Fruit fly (Drosophila melanogaster) whole organism, embryonic: ENCODE results near the gene CG8891.

ENCODE experiments used
- CG10267 ChIP-seq: fragments of 200-800 bp; sonication (Bioruptor generic); optimal IDR thresholded peaks from 2 replicates; lab custom pipeline; 2018; ENCODE audit warnings: missing biosample characterization, mild to moderate bottlenecking, missing genetic modification characterization, moderate library complexity
- CG11085 ChIP-seq: fragments of 200-800 bp; sonication (Bioruptor generic); IDR thresholded peaks from 2 replicates; pipeline ENCODE4 v1.3.6; 2022; ENCODE audit warnings: missing biosample characterization, missing genetic modification characterization
- CG12104 ChIP-seq: fragments of 200-800 bp; sonication (Bioruptor generic); optimal IDR thresholded peaks from 3 replicates; lab custom pipeline; 2016; ENCODE audit warnings: missing biosample characterization, missing genetic modification characterization
- CG1233 ChIP-seq: fragments of 200-800 bp; sonication (Bioruptor generic); optimal IDR thresholded peaks from 4 replicates; lab custom pipeline; 2018; ENCODE audit warnings: missing biosample characterization, mild to moderate bottlenecking, missing genetic modification characterization
- CG12391 ChIP-seq: fragments of 200-800 bp; sonication (Bioruptor generic); optimal IDR thresholded peaks from 3 replicates; lab custom pipeline; 2018; ENCODE audit warnings: missing biosample characterization, mild to moderate bottlenecking, missing genetic modification characterization, moderate library complexity
- CG12769 ChIP-seq: fragments of 200-800 bp; sonication (Bioruptor generic); optimal IDR thresholded peaks from 2 replicates; lab custom pipeline; 2019; ENCODE audit warnings: missing biosample characterization, mild to moderate bottlenecking, missing genetic modification characterization, moderate library complexity
- CG13287 ChIP-seq: fragments of 200-800 bp; sonication (Bioruptor generic); IDR thresholded peaks from 2 replicates; pipeline ENCODE4 v1.3.6; 2022; ENCODE audit warnings: missing biosample characterization, missing genetic modification characterization; ENCODE audit not compliant: partially characterized antibody
- CG14441 ChIP-seq: fragments of 200-800 bp; sonication (Bioruptor generic); IDR thresholded peaks from 2 replicates; pipeline ENCODE4 v1.3.6; 2022; ENCODE audit warnings: missing biosample characterization, missing genetic modification characterization
- CG14860 ChIP-seq: fragments of 200-800 bp; sonication (Bioruptor generic); IDR thresholded peaks from 3 replicates; pipeline ENCODE4 v1.3.6; 2022; ENCODE audit warnings: missing biosample characterization, missing genetic modification characterization; ENCODE audit not compliant: partially characterized antibody
- CG15269 ChIP-seq: fragments of 200-800 bp; sonication (Bioruptor generic); optimal IDR thresholded peaks from 2 replicates; lab custom pipeline; 2018; ENCODE audit warnings: missing biosample characterization, mild to moderate bottlenecking, missing genetic modification characterization, moderate library complexity
- CG16779 ChIP-seq: fragments of 200-800 bp; sonication (Bioruptor generic); IDR thresholded peaks from 2 replicates; pipeline ENCODE4 v1.3.6; 2022; ENCODE audit warnings: missing biosample characterization, missing genetic modification characterization
- CG17359 ChIP-seq: fragments of 200-800 bp; sonication (Bioruptor generic); optimal IDR thresholded peaks from 3 replicates; lab custom pipeline; 2018; ENCODE audit warnings: missing biosample characterization, mild to moderate bottlenecking, missing genetic modification characterization, moderate library complexity
- CG2116 ChIP-seq: fragments of 200-800 bp; sonication (Bioruptor generic); optimal IDR thresholded peaks from 3 replicates; lab custom pipeline; 2018; ENCODE audit warnings: missing biosample characterization, mild to moderate bottlenecking, missing genetic modification characterization
- CG2202 ChIP-seq: fragments of 200-800 bp; sonication (Bioruptor generic); optimal IDR thresholded peaks from 2 replicates; lab custom pipeline; 2018; ENCODE audit warnings: missing biosample characterization, mild to moderate bottlenecking, missing genetic modification characterization
- CG2889 ChIP-seq: fragments of 200-800 bp; sonication (Bioruptor generic); IDR thresholded peaks from 3 replicates; pipeline ENCODE4 v1.3.6; 2022; ENCODE audit warnings: missing biosample characterization, missing genetic modification characterization
- CG30431 ChIP-seq: fragments of 200-800 bp; sonication (Bioruptor generic); optimal IDR thresholded peaks from 2 replicates; lab custom pipeline; 2017; ENCODE audit warnings: missing biosample characterization, missing genetic modification characterization
- CG34376 ChIP-seq: fragments of 200-800 bp; sonication (Bioruptor generic); optimal IDR thresholded peaks from 2 replicates; lab custom pipeline; 2018; ENCODE audit warnings: missing biosample characterization, mild to moderate bottlenecking, missing genetic modification characterization
- CG7839 ChIP-seq: fragments of 200-800 bp; sonication (Bioruptor generic); optimal IDR thresholded peaks from 3 replicates; lab custom pipeline; 2018; ENCODE audit warnings: missing biosample characterization, mild to moderate bottlenecking, missing genetic modification characterization, moderate library complexity
- CG8478 ChIP-seq: fragments of >200 bp; optimal IDR thresholded peaks from 2 replicates; lab custom pipeline; 2018
- CG8765 ChIP-seq: fragments of 200-800 bp; sonication (Bioruptor generic); IDR thresholded peaks from 2 replicates; pipeline ENCODE4 v1.3.6; 2022; ENCODE audit warnings: missing biosample characterization, missing genetic modification characterization
- CG9609 ChIP-seq: fragments of 200-800 bp; sonication (Bioruptor generic); optimal IDR thresholded peaks from 3 replicates; lab custom pipeline; 2016; ENCODE audit warnings: missing biosample characterization, missing genetic modification characterization
- CG9876 ChIP-seq: fragments of 200-800 bp; sonication (Bioruptor generic); optimal IDR thresholded peaks from 2 replicates; lab custom pipeline; 2016; ENCODE audit warnings: missing biosample characterization, missing genetic modification characterization
- Deaf1 ChIP-seq: fragments of 200-800 bp; optimal IDR thresholded peaks from 3 replicates; lab custom pipeline; 2019; ENCODE audit warnings: missing biosample characterization, mild to moderate bottlenecking, missing genetic modification characterization, moderate library complexity
- Lpt ChIP-seq: fragments of >200 bp; optimal IDR thresholded peaks from 2 replicates; lab custom pipeline; 2018; ENCODE audit warnings: missing biosample characterization, missing genetic modification characterization
- Meics ChIP-seq: fragments of 200-800 bp; sonication (Bioruptor generic); optimal IDR thresholded peaks from 2 replicates; lab custom pipeline; 2017; ENCODE audit warnings: missing biosample characterization, mild to moderate bottlenecking, missing genetic modification characterization
- Mrtf ChIP-seq: fragments of 200-800 bp; sonication (Bioruptor generic); IDR thresholded peaks from 3 replicates; pipeline ENCODE4 v1.3.6; 2022; ENCODE audit warnings: missing biosample characterization, missing genetic modification characterization
- Optix ChIP-seq: fragments of 200-800 bp; sonication (Bioruptor generic); IDR thresholded peaks from 3 replicates; pipeline ENCODE4 v1.3.6; 2022; ENCODE audit warnings: missing biosample characterization, missing genetic modification characterization
- Taf1 ChIP-seq: fragments of 200-800 bp; sonication (Bioruptor generic); IDR thresholded peaks from 2 replicates; pipeline ENCODE4 v1.3.6; 2022; ENCODE audit warnings: missing biosample characterization, missing genetic modification characterization
- Tbp ChIP-seq: fragments of >200 bp; optimal IDR thresholded peaks from 2 replicates; lab custom pipeline; 2018; ENCODE audit warnings: missing biosample characterization, missing genetic modification characterization
- Xrp1 ChIP-seq: fragments of 200-800 bp; sonication (Bioruptor generic); IDR thresholded peaks from 2 replicates; pipeline ENCODE4 v1.3.6; 2022; ENCODE audit warnings: missing biosample characterization, missing genetic modification characterization
- amos ChIP-seq: fragments of 200-800 bp; sonication (Bioruptor generic); IDR thresholded peaks from 2 replicates; pipeline ENCODE4 v1.3.6; 2022; ENCODE audit warnings: missing biosample characterization, missing genetic modification characterization; ENCODE audit not compliant: partially characterized antibody
- aop ChIP-seq: fragments of 200-800 bp; sonication (Bioruptor generic); IDR thresholded peaks from 2 replicates; pipeline ENCODE4 v1.3.6; 2022; ENCODE audit warnings: missing biosample characterization, missing genetic modification characterization
- ap ChIP-seq: fragments of 200-800 bp; sonication (Bioruptor generic); IDR thresholded peaks from 2 replicates; pipeline ENCODE4 v1.3.6; 2022; ENCODE audit warnings: missing biosample characterization, missing genetic modification characterization
- ci ChIP-seq: fragments of 200-800 bp; sonication (Bioruptor generic); IDR thresholded peaks from 3 replicates; pipeline ENCODE4 v1.3.6; 2022; ENCODE audit warnings: missing biosample characterization, missing genetic modification characterization
- dimm ChIP-seq: fragments of 200-800 bp; sonication (Bioruptor generic); IDR thresholded peaks from 2 replicates; pipeline ENCODE4 v1.3.6; 2022; ENCODE audit warnings: missing biosample characterization, missing genetic modification characterization
- dmrt11E ChIP-seq: fragments of 200-800 bp; sonication (Bioruptor generic); optimal IDR thresholded peaks from 3 replicates; lab custom pipeline; 2018; ENCODE audit warnings: missing biosample characterization, mild to moderate bottlenecking, missing genetic modification characterization, moderate library complexity
- dmrt99B ChIP-seq: fragments of 200-800 bp; sonication (Bioruptor generic); optimal IDR thresholded peaks from 2 replicates; lab custom pipeline; 2018; ENCODE audit warnings: missing biosample characterization, mild to moderate bottlenecking, missing genetic modification characterization, moderate library complexity
- fd64A ChIP-seq: fragments of 200-800 bp; sonication (Bioruptor generic); optimal IDR thresholded peaks from 3 replicates; lab custom pipeline; 2018; ENCODE audit warnings: missing biosample characterization, mild to moderate bottlenecking, missing genetic modification characterization
- ftz-f1 ChIP-seq: fragments of 200-800 bp; sonication (Bioruptor generic); optimal IDR thresholded peaks from 2 replicates; lab custom pipeline; 2016; ENCODE audit warnings: missing biosample characterization, missing genetic modification characterization
- gfzf ChIP-seq: fragments of 200-800 bp; sonication (Bioruptor generic); optimal IDR thresholded peaks from 2 replicates; lab custom pipeline; 2016; ENCODE audit warnings: missing biosample characterization, mild to moderate bottlenecking, missing genetic modification characterization, moderate library complexity
- lilli ChIP-seq: fragments of 200-800 bp; sonication (Bioruptor generic); optimal IDR thresholded peaks from 3 replicates; lab custom pipeline; 2016; ENCODE audit warnings: missing biosample characterization, missing genetic modification characterization
- prd ChIP-seq, 3 experiments: fragments of >200 bp in 2 of 3; fragments of 200-800 bp in 1 of 3; sonication (Bioruptor generic) in 1 of 3; optimal IDR thresholded peaks in 2 of 3; IDR thresholded peaks in 1 of 3; 2 replicates in 2 of 3; 3 replicates in 1 of 3; pipeline versions ENCODE4 v1.3.6 to Lab custom; 2017 to 2022; ENCODE audit warnings: missing biosample characterization in 1 of 3, missing genetic modification characterization in 1 of 3
- run ChIP-seq: fragments of 200-800 bp; sonication (Bioruptor generic); optimal IDR thresholded peaks from 3 replicates; lab custom pipeline; 2018; ENCODE audit warnings: missing biosample characterization, mild to moderate bottlenecking, missing genetic modification characterization
- sob ChIP-seq: fragments of 200-800 bp; sonication (Bioruptor generic); IDR thresholded peaks from 2 replicates; pipeline ENCODE4 v1.3.6; 2022; ENCODE audit warnings: missing biosample characterization, missing genetic modification characterization
- stwl ChIP-seq: fragments of 200-800 bp; sonication (Bioruptor generic); optimal IDR thresholded peaks from 3 replicates; lab custom pipeline; 2018; ENCODE audit warnings: missing biosample characterization, mild to moderate bottlenecking, missing genetic modification characterization, moderate library complexity
- sug ChIP-seq: fragments of 200-800 bp; optimal IDR thresholded peaks from 2 replicates; lab custom pipeline; 2019; ENCODE audit warnings: missing biosample characterization, mild to moderate bottlenecking, missing genetic modification characterization, moderate library complexity
- toy ChIP-seq: fragments of 200-800 bp; sonication (Bioruptor generic); IDR thresholded peaks from 2 replicates; pipeline ENCODE4 v1.3.6; 2022; ENCODE audit warnings: missing biosample characterization, missing genetic modification characterization
- vvl ChIP-seq: fragments of 200-800 bp; sonication (Bioruptor generic); IDR thresholded peaks from 2 replicates; pipeline ENCODE4 v1.3.6; 2022; ENCODE audit warnings: missing biosample characterization, missing genetic modification characterization
- zf30C ChIP-seq: fragments of 200-800 bp; sonication (Bioruptor generic); optimal IDR thresholded peaks from 3 replicates; lab custom pipeline; 2018; ENCODE audit warnings: missing biosample characterization, mild to moderate bottlenecking, missing genetic modification characterization
- zfh2 ChIP-seq: fragments of 200-800 bp; sonication (Bioruptor generic); optimal IDR thresholded peaks from 2 replicates; lab custom pipeline; 2016; ENCODE audit warnings: missing biosample characterization, missing genetic modification characterization

Gene CG8891

DNA sequence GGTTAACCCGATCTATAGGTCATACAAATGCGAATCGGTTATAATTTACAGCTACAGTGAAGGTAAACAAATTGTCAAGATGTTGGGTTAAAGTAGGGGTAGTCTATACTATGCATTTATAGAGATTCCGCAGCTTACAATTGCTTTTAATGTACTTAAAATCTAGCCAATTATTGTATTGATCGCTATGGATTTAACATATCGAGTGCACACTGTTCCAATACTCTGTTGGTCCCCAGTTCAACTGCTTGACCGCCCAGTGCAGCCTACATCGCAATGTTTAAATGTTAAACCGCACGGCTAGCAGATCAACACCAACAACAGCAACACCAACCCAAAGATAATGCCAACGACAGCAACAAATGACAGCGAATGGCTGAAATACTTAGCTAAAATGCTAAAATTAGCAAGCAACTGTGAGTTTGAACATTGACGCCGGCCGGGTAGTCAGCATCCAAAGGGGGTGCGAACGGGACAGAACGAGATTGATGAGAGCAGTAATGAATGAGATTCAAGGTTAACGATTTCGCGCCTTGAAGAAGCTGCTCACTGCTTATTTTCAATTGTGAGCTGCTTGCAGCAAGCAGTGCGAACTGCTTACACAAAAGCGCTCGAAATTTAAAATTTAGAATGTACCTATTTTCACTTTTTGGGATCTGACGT is 21.9 kb upstream of the CG8891 start (continued):
- no peak for TF ChIP-seq zf30C
- peak; percentile 65 for TF ChIP-seq CG14441 (GFP tag; lab: Robert Waterston, UW)
- TF ChIP-seq Lpt (GFP tag; lab: Kevin White, UChicago): no peak
- TF ChIP-seq ap (GFP tag; lab: Robert Waterston, UW): peak; percentile 53; the same call in 1 of the 2 replicates
- TF ChIP-seq CG16779: no peak
- peak; percentile 52 for TF ChIP-seq Taf1 (GFP tag; lab: Robert Waterston, UW)
- peak; percentile 100 for TF ChIP-seq ftz-f1 (GFP tag; lab: Kevin White, UChicago)
- TF ChIP-seq Deaf1 (tag; lab: Kevin White, UChicago): no peak
- TF ChIP-seq Optix: peak; percentile 23; the same call in 2 of the 3 replicates
- 0 out of 2 replicates have a peak, but pooled peaks have one; percentile 43 for TF ChIP-seq aop (GFP tag; lab: Robert Waterston, UW)
- peak; percentile 30; the same call in 1 of the 2 replicates for TF ChIP-seq amos (GFP tag; lab: Robert Waterston, UW)
- no peak for TF ChIP-seq run
- TF ChIP-seq CG2116 (GFP tag; lab: Kevin White, UChicago): no peak
- TF ChIP-seq gfzf: no peak
- no peak for TF ChIP-seq dimm (GFP tag; lab: Robert Waterston, UW)
- no peak for TF ChIP-seq dmrt99B (tag; lab: Kevin White, UChicago)
- no peak for TF ChIP-seq CG9609 (GFP tag; lab: Kevin White, UChicago)
- 0 out of 3 replicates have a peak, but pooled peaks have one; percentile 40 for TF ChIP-seq CG2889 (GFP tag; lab: Robert Waterston, UW)
- TF ChIP-seq dmrt11E (tag; lab: Kevin White, UChicago): no peak
- TF ChIP-seq CG1233: no peak
- TF ChIP-seq CG8478 (lab: Kevin White, UChicago): peak; percentile 92
- peak; percentile 55 for TF ChIP-seq Xrp1 (GFP tag; lab: Robert Waterston, UW)
- no peak for TF ChIP-seq CG30431 (GFP tag; lab: Kevin White, UChicago)
- no peak for TF ChIP-seq CG10267 (tag; lab: Kevin White, UChicago)
- no peak for TF ChIP-seq CG17359 (tag; lab: Kevin White, UChicago)
- TF ChIP-seq CG12104 (GFP tag; lab: Kevin White, UChicago): no peak
- peak; percentile 26; the same call in 2 of the 3 replicates for TF ChIP-seq Mrtf
- TF ChIP-seq ci (GFP tag; lab: Robert Waterston, UW): peak; percentile 77
- no peak for TF ChIP-seq CG12391 (tag; lab: Kevin White, UChicago)
- TF ChIP-seq CG15269 (tag; lab: Kevin White, UChicago): no peak
- peak; percentile 6 for TF ChIP-seq vvl (GFP tag; lab: Robert Waterston, UW)
- TF ChIP-seq CG8765: peak; percentile 52; the same call in 1 of the 2 replicates
- TF ChIP-seq prd (optimal IDR thresholded peaks at IDR 0.05; lab: Kevin White, UChicago): no peak
- TF ChIP-seq prd (GFP tag; IDR thresholded peaks at IDR 0.05; lab: Robert Waterston, UW): peak; percentile 74
- 0 out of 2 replicates have a peak, but pooled peaks have one; percentile 9 for TF ChIP-seq sob (GFP tag; lab: Robert Waterston, UW)
- TF ChIP-seq CG2202: no peak
- no peak for TF ChIP-seq zfh2 (GFP tag; lab: Kevin White, UChicago)
- TF ChIP-seq CG34376: no peak
- no peak for TF ChIP-seq CG7839 (tag; lab: Kevin White, UChicago)
- no peak for TF ChIP-seq Meics (GFP tag; lab: Kevin White, UChicago)
- peak; percentile 41 for TF ChIP-seq sug (tag; lab: Kevin White, UChicago)
- TF ChIP-seq lilli: no peak
- TF ChIP-seq CG9876 (GFP tag; lab: Kevin White, UChicago): no peak
- TF ChIP-seq toy: no peak
- TF ChIP-seq CG12769 (tag; lab: Kevin White, UChicago): peak; percentile 21
- no peak for TF ChIP-seq fd64A (GFP tag; lab: Kevin White, UChicago)
- TF ChIP-seq CG13287: peak; percentile 49; the same call in 1 of the 2 replicates
- no peak for TF ChIP-seq Tbp
- no peak for TF ChIP-seq CG14860 (GFP tag; lab: Robert Waterston, UW)
- peak; percentile 51 for TF ChIP-seq CG11085 (GFP tag; lab: Robert Waterston, UW)
- TF ChIP-seq stwl: peak; percentile 24
